Fruit fly (Drosophila melanogaster) whole organism, embryonic: ENCODE data around the gene CG32544.

Experiments
- Antp ChIP-seq: fragments of 200-800 bp; sonication (Bioruptor generic); optimal IDR thresholded peaks from 3 replicates; lab custom pipeline; 2016; ENCODE audit warnings: missing biosample characterization, missing genetic modification characterization
- CG10366 ChIP-seq: fragments of 200-800 bp; sonication (Bioruptor generic); IDR thresholded peaks from 2 replicates; pipeline ENCODE4 v1.3.6; 2022; ENCODE audit warnings: missing biosample characterization, missing genetic modification characterization
- CG1233 ChIP-seq: fragments of 200-800 bp; sonication (Bioruptor generic); optimal IDR thresholded peaks from 4 replicates; lab custom pipeline; 2018; ENCODE audit warnings: missing biosample characterization, mild to moderate bottlenecking, missing genetic modification characterization
- CG13123 ChIP-seq: fragments of 200-800 bp; sonication (Bioruptor generic); optimal IDR thresholded peaks from 2 replicates; lab custom pipeline; 2016; ENCODE audit warnings: missing biosample characterization, missing genetic modification characterization
- CG14667 ChIP-seq: fragments of 200-800 bp; sonication (Bioruptor generic); IDR thresholded peaks from 2 replicates; pipeline ENCODE4 v1.3.6; 2022; ENCODE audit warnings: missing biosample characterization, missing genetic modification characterization
- CG15601 ChIP-seq: fragments of 200-800 bp; sonication (Bioruptor generic); optimal IDR thresholded peaks from 3 replicates; lab custom pipeline; 2019; ENCODE audit warnings: missing biosample characterization, mild to moderate bottlenecking, missing genetic modification characterization, moderate library complexity
- CG1602 ChIP-seq: fragments of 200-800 bp; sonication (Bioruptor generic); optimal IDR thresholded peaks from 3 replicates; lab custom pipeline; 2016; ENCODE audit warnings: missing biosample characterization, missing genetic modification characterization
- CG1603 ChIP-seq: fragments of 200-800 bp; sonication (Bioruptor generic); optimal IDR thresholded peaks from 2 replicates; lab custom pipeline; 2019; ENCODE audit warnings: missing biosample characterization, mild to moderate bottlenecking, missing genetic modification characterization, moderate library complexity
- CG16779 ChIP-seq: fragments of 200-800 bp; sonication (Bioruptor generic); IDR thresholded peaks from 2 replicates; pipeline ENCODE4 v1.3.6; 2022; ENCODE audit warnings: missing biosample characterization, missing genetic modification characterization
- CG17359 ChIP-seq: fragments of 200-800 bp; sonication (Bioruptor generic); optimal IDR thresholded peaks from 3 replicates; lab custom pipeline; 2018; ENCODE audit warnings: missing biosample characterization, mild to moderate bottlenecking, missing genetic modification characterization, moderate library complexity
- CG2875 ChIP-seq: fragments of 200-800 bp; sonication (Bioruptor generic); optimal IDR thresholded peaks from 2 replicates; lab custom pipeline; 2017; ENCODE audit warnings: missing biosample characterization, mild to moderate bottlenecking, missing genetic modification characterization, missing genetic modification reagents
- CG3847 ChIP-seq: fragments of 200-800 bp; sonication (Bioruptor generic); IDR thresholded peaks from 2 replicates; pipeline ENCODE4 v1.3.6; 2022; ENCODE audit warnings: missing biosample characterization, missing genetic modification characterization
- CG5245 ChIP-seq: fragments of 200-800 bp; sonication (Bioruptor generic); optimal IDR thresholded peaks from 3 replicates; lab custom pipeline; 2016; ENCODE audit warnings: missing biosample characterization, missing genetic modification characterization
- CG8359 ChIP-seq: fragments of 200-800 bp; sonication (Bioruptor generic); optimal IDR thresholded peaks from 2 replicates; lab custom pipeline; 2017; ENCODE audit warnings: missing biosample characterization, mild to moderate bottlenecking, missing genetic modification characterization, borderline replicate concordance
- CG8388 ChIP-seq: fragments of 200-800 bp; sonication (Bioruptor generic); optimal IDR thresholded peaks from 2 replicates; lab custom pipeline; 2019; ENCODE audit warnings: missing biosample characterization, mild to moderate bottlenecking, missing genetic modification characterization, moderate library complexity
- CG9727 ChIP-seq: fragments of 200-800 bp; sonication (Bioruptor generic); optimal IDR thresholded peaks from 3 replicates; lab custom pipeline; 2017; ENCODE audit warnings: missing biosample characterization, mild to moderate bottlenecking, missing genetic modification characterization
- E2f2 ChIP-seq: fragments of 200-800 bp; sonication (Bioruptor generic); IDR thresholded peaks from 2 replicates; pipeline ENCODE4 v1.3.6; 2022; ENCODE audit warnings: missing biosample characterization, missing genetic modification characterization
- HHEX ChIP-seq: fragments of 200-800 bp; sonication (Bioruptor generic); optimal IDR thresholded peaks from 3 replicates; lab custom pipeline; 2017; ENCODE audit warnings: missing biosample characterization, mild to moderate bottlenecking, missing genetic modification characterization, missing genetic modification reagents
- Hand ChIP-seq: fragments of 200-800 bp; sonication (Bioruptor generic); optimal IDR thresholded peaks from 2 replicates; lab custom pipeline; 2017; ENCODE audit warnings: mild to moderate bottlenecking, missing biosample characterization, missing genetic modification reagents, missing genetic modification characterization
- Hr39 ChIP-seq: fragments of >200 bp; optimal IDR thresholded peaks from 2 replicates; lab custom pipeline; 2017
- Hr51 ChIP-seq, 2 experiments: fragments of 200-800 bp; sonication (Bioruptor generic); optimal IDR thresholded peaks; 2 replicates in 1 of 2; 3 replicates in 1 of 2; lab custom pipeline; 2016 to 2018; ENCODE audit warnings: missing biosample characterization in 2 of 2, missing genetic modification characterization in 2 of 2, mild to moderate bottlenecking in 1 of 2, moderate library complexity in 1 of 2
- Lhr ChIP-seq: fragments of 200-800 bp; sonication (Bioruptor generic); optimal IDR thresholded peaks from 3 replicates; lab custom pipeline; 2017; ENCODE audit warnings: mild to moderate bottlenecking, missing biosample characterization, missing genetic modification reagents, missing genetic modification characterization
- Myb ChIP-seq: fragments of 200-800 bp; sonication (Bioruptor generic); optimal IDR thresholded peaks from 2 replicates; lab custom pipeline; 2016; ENCODE audit warnings: missing biosample characterization, missing genetic modification characterization
- Pdp1 ChIP-seq, 2 experiments: fragments of 200-800 bp; sonication (Bioruptor generic); optimal IDR thresholded peaks; 3 replicates each; lab custom pipeline; 2016; ENCODE audit warnings: missing biosample characterization in 2 of 2, missing genetic modification characterization in 2 of 2, mild to moderate bottlenecking in 1 of 2, moderate library complexity in 1 of 2
- Rfx ChIP-seq: fragments of 200-800 bp; sonication (Bioruptor generic); IDR thresholded peaks from 2 replicates; pipeline ENCODE4 v1.3.6; 2022; ENCODE audit warnings: missing biosample characterization, missing genetic modification characterization
- Sry-β ChIP-seq: fragments of 200-800 bp; sonication (Bioruptor generic); optimal IDR thresholded peaks from 2 replicates; lab custom pipeline; 2018; ENCODE audit warnings: missing biosample characterization, mild to moderate bottlenecking, missing genetic modification characterization, moderate library complexity
- Sry-δ ChIP-seq: fragments of 200-800 bp; sonication (Bioruptor generic); optimal IDR thresholded peaks from 2 replicates; lab custom pipeline; 2016; ENCODE audit warnings: missing biosample characterization, missing genetic modification characterization
- ab ChIP-seq: fragments of 200-800 bp; sonication (Bioruptor generic); optimal IDR thresholded peaks from 2 replicates; lab custom pipeline; 2016; ENCODE audit warnings: missing biosample characterization, missing genetic modification characterization
- crol ChIP-seq: fragments of 200-800 bp; sonication (Bioruptor generic); IDR thresholded peaks from 2 replicates; pipeline ENCODE4 v1.3.6; 2022; ENCODE audit warnings: missing biosample characterization, missing genetic modification characterization
- hkb ChIP-seq, 2 experiments: fragments of 200-800 bp in 1 of 2; fragments of >200 bp in 1 of 2; sonication (Bioruptor generic) in 1 of 2; IDR thresholded peaks in 1 of 2; optimal IDR thresholded peaks in 1 of 2; 2 replicates each; pipeline versions ENCODE4 v1.3.6 to Lab custom; 2017 to 2022; ENCODE audit warnings: missing biosample characterization in 1 of 2, missing genetic modification characterization in 1 of 2
- inv ChIP-seq: fragments of 200-800 bp; sonication (Bioruptor generic); IDR thresholded peaks from 2 replicates; pipeline ENCODE4 v1.3.6; 2022; ENCODE audit warnings: missing biosample characterization, missing genetic modification characterization; ENCODE audit not compliant: partially characterized antibody
- jumu ChIP-seq: fragments of 200-800 bp; sonication (Bioruptor generic); optimal IDR thresholded peaks from 3 replicates; lab custom pipeline; 2016; ENCODE audit warnings: missing biosample characterization, missing genetic modification characterization
- knrl ChIP-seq: fragments of 200-800 bp; sonication (Bioruptor generic); IDR thresholded peaks from 3 replicates; pipeline ENCODE4 v1.3.6; 2022; ENCODE audit warnings: missing biosample characterization, missing genetic modification characterization; ENCODE audit not compliant: partially characterized antibody
- oc ChIP-seq: fragments of 200-800 bp; sonication (Bioruptor generic); optimal IDR thresholded peaks from 2 replicates; lab custom pipeline; 2018; ENCODE audit warnings: missing biosample characterization, mild to moderate bottlenecking, missing genetic modification characterization, moderate library complexity
- org-1 ChIP-seq: fragments of 200-800 bp; sonication (Bioruptor generic); optimal IDR thresholded peaks from 2 replicates; lab custom pipeline; 2017; ENCODE audit warnings: missing biosample characterization, missing genetic modification characterization
- pb ChIP-seq: fragments of 200-800 bp; sonication (Bioruptor generic); optimal IDR thresholded peaks from 3 replicates; lab custom pipeline; 2016; ENCODE audit warnings: missing biosample characterization, missing genetic modification characterization
- pita ChIP-seq: fragments of 200-800 bp; sonication (Bioruptor generic); optimal IDR thresholded peaks from 2 replicates; lab custom pipeline; 2017; ENCODE audit warnings: missing biosample characterization, mild to moderate bottlenecking, missing genetic modification characterization
- ranshi ChIP-seq: fragments of 200-800 bp; sonication (Bioruptor generic); IDR thresholded peaks from 2 replicates; pipeline ENCODE4 v1.3.6; 2022; ENCODE audit warnings: missing biosample characterization, missing genetic modification characterization
- ro ChIP-seq: fragments of 200-800 bp; sonication (Bioruptor generic); IDR thresholded peaks from 2 replicates; pipeline ENCODE4 v1.3.6; 2022; ENCODE audit warnings: missing biosample characterization, missing genetic modification characterization
- sc ChIP-seq, 3 experiments: fragments of >200 bp in 2 of 3; fragments of 200-800 bp in 1 of 3; sonication (Bioruptor generic) in 1 of 3; optimal IDR thresholded peaks; 2 replicates in 2 of 3; 3 replicates in 1 of 3; lab custom pipeline; 2017; ENCODE audit warnings: mild to moderate bottlenecking in 1 of 3, missing biosample characterization in 1 of 3, missing genetic modification characterization in 1 of 3, missing genetic modification reagents in 1 of 3
- seq ChIP-seq: fragments of 200-800 bp; sonication (Bioruptor generic); IDR thresholded peaks from 2 replicates; pipeline ENCODE4 v1.3.6; 2022; ENCODE audit warnings: missing biosample characterization, missing genetic modification characterization
- slbo ChIP-seq: fragments of 200-800 bp; sonication (Bioruptor generic); IDR thresholded peaks from 2 replicates; pipeline ENCODE4 v1.3.6; 2022; ENCODE audit warnings: missing biosample characterization, missing genetic modification characterization
- sug ChIP-seq: fragments of 200-800 bp; optimal IDR thresholded peaks from 2 replicates; lab custom pipeline; 2019; ENCODE audit warnings: missing biosample characterization, mild to moderate bottlenecking, missing genetic modification characterization, moderate library complexity
- toy ChIP-seq: fragments of 200-800 bp; sonication (Bioruptor generic); IDR thresholded peaks from 2 replicates; pipeline ENCODE4 v1.3.6; 2022; ENCODE audit warnings: missing biosample characterization, missing genetic modification characterization
- trem ChIP-seq: fragments of 200-800 bp; optimal IDR thresholded peaks from 3 replicates; lab custom pipeline; 2019; ENCODE audit warnings: missing biosample characterization, mild to moderate bottlenecking, missing genetic modification characterization, moderate library complexity
- ttk ChIP-seq: fragments of 200-800 bp; sonication (Bioruptor generic); IDR thresholded peaks from 2 replicates; pipeline ENCODE4 v2.1.2; 2022; ENCODE audit warnings: missing biosample characterization, missing genetic modification characterization
- tup ChIP-seq: fragments of 200-800 bp; sonication (Bioruptor generic); optimal IDR thresholded peaks from 2 replicates; lab custom pipeline; 2016; ENCODE audit warnings: missing biosample characterization, mild to moderate bottlenecking, missing genetic modification characterization, moderate library complexity
- zfh1 ChIP-seq: fragments of 200-800 bp; sonication (Bioruptor generic); IDR thresholded peaks from 3 replicates; pipeline ENCODE4 v1.3.6; 2022; ENCODE audit warnings: missing biosample characterization, missing genetic modification characterization

CG32544 gene

dm6 chrX:18848338-18849021 lies 11.6 kb upstream of the CG32544 start, which contains the start of gene shop:
shop (minus strand) TSS chrX:18848566.
- TF ChIP-seq Hr51 (GFP tag; optimal IDR thresholded peaks at IDR 0.05; lab: Kevin White, UChicago) (peak; percentile 64 to 89), ttk (peak; percentile 67), inv (GFP tag; lab: Robert Waterston, UW) (peak; percentile 36; the same call in 1 of the 2 replicates), jumu (GFP tag; lab: Kevin White, UChicago) (peak; percentile 61), slbo (GFP tag; lab: Robert Waterston, UW) (peak; percentile 86), CG5245 (GFP tag; lab: Kevin White, UChicago) (peak; percentile 77), ro (GFP tag; lab: Robert Waterston, UW) (no peak), Hr39 (lab: Kevin White, UChicago) (no peak), crol (no peak), CG3847 (peak; percentile 86), pita (no peak), ranshi (GFP tag; lab: Robert Waterston, UW) (peak; percentile 54; the same call in 1 of the 2 replicates), Lhr (GFP tag; lab: Kevin White, UChicago) (peak; percentile 58), oc (peak; percentile 28), sc (optimal IDR thresholded peaks at IDR 0.05; lab: Kevin White, UChicago) (no peak), sc (GFP tag; optimal IDR thresholded peaks at IDR 0.05; lab: Kevin White, UChicago) (peak; percentile 63), CG13123 (GFP tag; lab: Kevin White, UChicago) (peak; percentile 72), Hand (GFP tag; lab: Kevin White, UChicago) (peak; percentile 83), CG17359 (tag; lab: Kevin White, UChicago) (peak; percentile 78), HHEX (GFP tag; lab: Kevin White, UChicago) (peak; percentile 84), CG16779 (GFP tag; lab: Robert Waterston, UW) (no peak), ab (GFP tag; lab: Kevin White, UChicago) (peak; percentile 31), E2f2 (GFP tag; lab: Robert Waterston, UW) (no peak; the same call in none of the 2 replicates), CG2875 (peak; percentile 69), Rfx (GFP tag; lab: Robert Waterston, UW) (peak; percentile 82), Sry-β (GFP tag; lab: Kevin White, UChicago) (no peak), CG10366 (GFP tag; lab: Robert Waterston, UW) (peak; percentile 67), zfh1 (GFP tag; lab: Robert Waterston, UW) (peak; percentile 76; the same call in 2 of the 3 replicates), sug (peak; percentile 86), seq (GFP tag; lab: Robert Waterston, UW) (peak; percentile 66), hkb (optimal IDR thresholded peaks at IDR 0.05; lab: Kevin White, UChicago) (no peak), hkb (GFP tag; IDR thresholded peaks at IDR 0.05; lab: Robert Waterston, UW) (peak; percentile 60), Pdp1 (GFP tag; optimal IDR thresholded peaks at IDR 0.05; lab: Kevin White, UChicago) (peak in 1 of 2 experiments; percentile 74), Myb (peak; percentile 28), CG15601 (tag; lab: Kevin White, UChicago) (peak; percentile 76), CG9727 (peak; percentile 87), CG14667 (peak; percentile 63), CG8359 (GFP tag; lab: Kevin White, UChicago) (peak; percentile 47), CG8388 (GFP tag; lab: Kevin White, UChicago) (peak; percentile 84), trem (peak; percentile 68), pb (GFP tag; lab: Kevin White, UChicago) (peak; percentile 17), CG1602 (GFP tag; lab: Kevin White, UChicago) (peak; percentile 82), CG1603 (peak; percentile 73), tup (peak; percentile 15), toy (GFP tag; lab: Robert Waterston, UW) (peak; percentile 22; the same call in 1 of the 2 replicates), Sry-δ (peak; percentile 37), CG1233 (GFP tag; lab: Kevin White, UChicago) (peak; percentile 84), Antp (GFP tag; lab: Kevin White, UChicago) (peak; percentile 43), org-1 (peak; percentile 80), knrl (GFP tag; lab: Robert Waterston, UW) (peak; percentile 44; the same call in 1 of the 3 replicates)
